Worm (Caenorhabditis elegans): ENCODE results near the gene F46H5.11.
A peak's percentile ranks its signal among the peaks of the same experiment; 100 is the strongest.

Gene F46H5.11

DNA sequence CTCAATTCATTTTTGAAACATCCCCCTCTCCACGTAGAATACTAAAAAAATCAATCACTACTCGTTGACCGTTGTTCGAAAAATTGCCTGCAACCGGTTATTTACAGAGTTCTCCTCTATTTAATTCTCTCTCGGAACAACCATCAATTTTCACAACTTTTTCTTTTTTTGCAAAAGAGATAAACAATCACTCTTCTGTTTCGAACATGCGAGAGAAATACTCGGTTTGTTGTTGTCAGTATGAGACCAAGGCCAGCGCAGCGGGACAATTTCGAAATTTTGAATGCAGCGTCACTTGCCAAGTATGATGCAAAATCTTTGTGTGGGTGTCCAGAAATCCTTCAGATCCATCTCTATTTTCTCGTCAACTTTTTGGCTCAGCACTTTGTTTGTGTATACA, 41.5 kb downstream of the F46H5.11 start:
- TF ChIP-seq dao-5 (tag; optimal IDR thresholded peaks at IDR 0.05) (no peak), him-1 (tag; optimal IDR thresholded peaks at IDR 0.05) (peak; percentile 6)

DNA sequence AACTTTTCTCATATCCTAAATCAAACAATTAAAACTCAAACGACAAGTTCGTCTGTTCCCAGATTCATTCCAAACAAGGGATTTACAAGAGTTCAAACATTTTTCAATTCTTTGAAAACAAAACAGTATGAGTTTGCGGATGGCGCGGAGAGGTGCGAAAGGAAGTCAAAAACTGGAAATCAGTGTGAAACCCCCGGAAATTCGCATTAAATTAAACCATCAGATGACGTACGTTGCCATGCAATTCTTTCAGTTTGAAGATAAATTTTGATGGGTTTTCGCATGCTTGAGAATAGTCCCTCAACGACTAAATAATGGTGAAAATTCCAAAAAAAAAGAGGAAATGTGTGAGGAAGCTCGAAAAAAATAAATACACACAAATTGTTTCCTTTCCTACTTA, 42.5 kb downstream of the F46H5.11 start:
- TF ChIP-seq dao-5 (tag; optimal IDR thresholded peaks at IDR 0.05) (no peak), him-1 (tag; optimal IDR thresholded peaks at IDR 0.05) (no peak), W03F9.2 (tag; optimal IDR thresholded peaks at IDR 0.05) (no peak)

DNA sequence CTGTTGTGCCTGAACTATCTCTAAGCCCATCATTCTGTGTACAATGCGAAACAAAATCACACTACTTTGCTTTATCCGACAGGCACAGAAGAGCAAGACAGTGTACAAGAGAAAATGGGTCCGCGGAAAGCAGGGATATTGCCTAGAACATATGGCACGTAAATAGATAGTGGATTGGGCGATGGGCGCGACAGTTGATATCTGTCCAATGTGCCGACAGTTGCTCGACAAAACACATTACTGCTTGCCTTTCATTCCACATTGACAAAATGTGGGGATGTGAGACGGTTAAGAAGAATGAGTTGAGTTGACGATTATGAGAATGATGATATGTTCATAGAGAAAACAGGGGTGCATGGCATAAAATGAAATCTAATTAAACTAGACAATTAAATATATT, 46.8 kb downstream of the F46H5.11 start:
- TF ChIP-seq him-1 (tag; optimal IDR thresholded peaks at IDR 0.05): no peak
- no peak for TF ChIP-seq dao-5 (tag; optimal IDR thresholded peaks at IDR 0.05)
- TF ChIP-seq W03F9.2 (tag; optimal IDR thresholded peaks at IDR 0.05): no peak

DNA sequence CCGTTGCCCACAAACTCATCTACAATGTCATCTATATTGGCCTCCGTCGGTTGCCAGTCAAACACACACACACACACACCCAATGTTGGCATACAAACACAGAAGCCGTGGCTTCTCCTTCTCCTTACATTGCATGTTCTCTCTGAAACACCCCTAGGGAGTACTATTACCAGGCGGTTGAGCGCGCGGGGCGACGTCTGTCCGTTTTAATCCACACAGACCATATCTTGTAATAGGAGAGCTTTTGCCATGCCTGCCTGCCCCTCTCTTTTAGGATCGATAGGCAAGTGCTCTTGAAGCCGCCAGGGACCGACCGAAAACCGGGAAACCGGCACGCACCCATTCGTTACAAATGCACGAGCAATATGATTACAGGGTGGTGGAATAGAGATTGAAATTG, 47.4 kb downstream of the F46H5.11 start:
- TF ChIP-seq him-1 (tag; optimal IDR thresholded peaks at IDR 0.05) (peak; percentile 7), W03F9.2 (tag; optimal IDR thresholded peaks at IDR 0.05) (no peak)

DNA sequence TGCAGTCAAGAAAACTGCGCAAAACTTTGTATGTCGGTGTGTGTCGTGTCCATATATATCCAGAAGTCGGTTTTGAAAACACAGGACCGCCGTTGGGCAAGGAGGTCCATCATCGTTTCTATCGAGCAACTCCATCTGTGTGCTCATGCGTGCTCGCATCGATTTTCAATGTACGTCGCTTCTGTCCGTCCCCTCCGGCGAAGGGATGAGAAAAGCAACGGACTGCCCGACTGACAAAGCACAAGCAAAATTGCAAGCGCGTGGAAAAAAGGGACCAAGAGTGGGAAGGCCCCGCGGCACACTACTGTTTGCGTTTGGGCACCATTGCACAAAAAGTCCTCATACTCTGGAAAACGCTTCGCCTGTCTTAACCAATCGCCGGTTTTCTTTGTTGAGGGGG, 49.5 kb downstream of the F46H5.11 start:
- TF ChIP-seq dao-5 (tag; optimal IDR thresholded peaks at IDR 0.05): no peak
- TF ChIP-seq him-1 (tag; optimal IDR thresholded peaks at IDR 0.05): peak; percentile 49

DNA sequence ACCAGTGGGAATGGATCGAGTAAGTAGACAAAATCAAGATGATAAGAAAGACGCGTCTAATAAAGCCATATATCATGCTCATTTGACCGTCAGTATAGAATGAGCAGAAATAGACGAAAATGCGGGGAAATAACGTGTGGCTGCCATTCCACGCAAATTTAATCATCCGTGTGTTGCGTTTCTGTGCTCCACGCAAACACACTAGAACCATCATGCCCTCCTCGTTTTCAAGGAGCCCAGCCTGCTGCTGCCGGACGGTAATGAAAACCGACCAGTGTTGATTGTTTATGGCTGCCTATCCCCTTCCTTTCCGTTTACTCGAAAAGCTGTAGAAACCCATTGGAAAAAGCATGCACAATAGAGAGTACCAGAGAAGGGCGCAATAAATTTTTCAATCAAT, 51.7 kb downstream of the F46H5.11 start:
- TF ChIP-seq dao-5 (tag; optimal IDR thresholded peaks at IDR 0.05): no peak
- TF ChIP-seq him-1 (tag; optimal IDR thresholded peaks at IDR 0.05): no peak
- TF ChIP-seq W03F9.2 (tag; optimal IDR thresholded peaks at IDR 0.05): no peak
